Worm (Caenorhabditis elegans): Measurements from ENCODE around the gene lec-2.

DNA sequence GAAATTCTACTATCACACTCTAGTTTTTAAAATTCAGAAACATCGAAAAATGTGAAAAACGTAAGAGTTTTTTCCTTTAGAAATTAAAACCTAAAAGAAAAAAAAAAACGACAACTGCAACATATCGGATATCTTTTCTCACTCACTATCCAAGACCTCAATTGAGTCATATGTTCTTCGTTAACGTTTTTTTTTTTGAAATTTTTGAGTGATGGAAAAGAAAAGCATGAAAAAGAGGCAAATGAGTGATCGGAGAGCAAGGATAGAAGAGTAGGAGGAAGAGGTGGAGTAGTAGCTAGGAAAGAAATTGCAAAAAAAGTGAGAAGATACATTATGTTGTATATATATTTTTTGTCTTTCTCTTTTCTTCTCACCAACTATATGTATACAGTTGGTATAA, 26.4 kb downstream of the lec-2 start:
- TF ChIP-seq mdl-1 (tag; optimal IDR thresholded peaks at IDR 0.05) (no peak), egl-27 (tag; optimal IDR thresholded peaks at IDR 0.05) (no peak), ama-1 (optimal IDR thresholded peaks at IDR 0.05) (no peak), ceh-82 (tag; optimal IDR thresholded peaks at IDR 0.05) (no peak), nhr-10 (tag; optimal IDR thresholded peaks at IDR 0.05) (no peak), skn-1 (tag; optimal IDR thresholded peaks at IDR 0.05) (no peak), elt-3 (tag; optimal IDR thresholded peaks at IDR 0.05) (no peak), gmeb-1 (tag; optimal IDR thresholded peaks at IDR 0.05) (no peak), F13H6.1 (tag; optimal IDR thresholded peaks at IDR 0.05) (peak; percentile 25), unc-62 (GFP tag; optimal IDR thresholded peaks at IDR 0.05) (no peak), R02D3.7 (tag; optimal IDR thresholded peaks at IDR 0.05) (no peak)

Data from whole organism, L2 larva.